Worm (Caenorhabditis elegans) whole organism, mixed stage, embryonic: ENCODE measurements around the gene lmtr-5.

Experiments
- elt-1 ChIP-seq: sonication (generic microtip); optimal IDR thresholded peaks from 2 replicates; lab custom pipeline; 2017; ENCODE audit warnings: missing genetic modification characterization, mild to moderate bottlenecking, missing compliant biosample characterization, antibody characterized with exemption, moderate library complexity, borderline replicate concordance; ENCODE audit not compliant: insufficient read depth
- elt-3 ChIP-seq: fragments of 150-350 bp; optimal IDR thresholded peaks from 2 replicates; lab custom pipeline; 2014; ENCODE audit warnings: missing biosample characterization, missing genetic modification characterization
- pha-4 ChIP-seq: fragments of 150-350 bp; optimal IDR thresholded peaks from 2 replicates; lab custom pipeline; 2018; ENCODE audit warnings: missing biosample characterization, missing genetic modification reagents, missing genetic modification characterization
- snpc-4 ChIP-seq: fragments of 150-350 bp; optimal IDR thresholded peaks from 2 replicates; lab custom pipeline; 2014; ENCODE audit warnings: missing biosample characterization, missing genetic modification characterization
- unc-62 ChIP-seq: fragments of 150-350 bp; optimal IDR thresholded peaks from 2 replicates; lab custom pipeline; 2014; ENCODE audit warnings: missing biosample characterization, missing genetic modification reagents, missing genetic modification characterization

ce11 chrIII:3163448-3163847 is 20.0 kb upstream of the lmtr-5 start:
- TF ChIP-seq pha-4 (tag; lab: Kevin White, UChicago) (no peak), unc-62 (GFP tag; lab: Kevin White, UChicago) (no peak), elt-1 (tag; lab: Kevin White, UChicago) (no peak), snpc-4 (tag; lab: Kevin White, UChicago) (no peak), elt-3 (tag; lab: Kevin White, UChicago) (no peak)
